Fruit fly (Drosophila melanogaster): ENCODE results near the gene CG13358.
A peak's percentile ranks its signal among the peaks of the same experiment; 100 is the strongest.

CG13358 gene

DNA sequence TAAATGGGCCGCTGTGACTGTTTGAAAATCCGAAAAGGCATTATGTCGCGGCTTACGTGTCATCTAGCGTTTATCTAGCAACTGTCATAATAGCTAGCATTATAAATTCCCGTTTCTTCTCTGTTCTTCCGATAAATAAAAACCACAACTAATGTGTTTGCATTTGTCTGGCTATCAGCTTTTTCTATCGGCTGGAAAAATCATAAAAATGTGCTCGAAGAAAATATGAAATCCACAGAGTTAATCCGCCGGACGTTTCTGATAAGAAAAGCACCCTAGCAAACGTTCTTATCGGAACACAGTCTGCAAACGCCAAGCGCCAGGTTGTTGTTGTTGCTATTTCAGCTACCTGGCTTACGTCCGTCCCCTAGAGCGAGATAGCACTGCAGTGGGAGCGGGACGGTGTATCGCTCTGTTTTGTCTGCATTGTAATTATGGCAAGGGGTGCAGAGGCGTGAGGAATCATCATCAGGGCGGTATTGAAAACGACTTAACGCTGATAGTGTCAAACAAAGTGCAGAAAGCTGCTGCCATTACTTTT, 30.5 kb downstream of the CG13358 start:
- TF ChIP-seq run (tag; optimal IDR thresholded peaks at IDR 0.05) (peak; percentile 15), Dip2 (GFP tag; IDR thresholded peaks at IDR 0.05) (no peak), CG8281 (tag; optimal IDR thresholded peaks at IDR 0.05) (no peak), pros (GFP tag; optimal IDR thresholded peaks at IDR 0.05) (peak; percentile 26), CG2199 (GFP tag; IDR thresholded peaks at IDR 0.05) (no peak), Fer1 (GFP tag; optimal IDR thresholded peaks at IDR 0.05) (no peak), chinmo (GFP tag; IDR thresholded peaks at IDR 0.05; ENCODE audit: partially characterized antibody) (0 out of 4 replicates have a peak, but pooled peaks have one; percentile 39), CG34422 (GFP tag; IDR thresholded peaks at IDR 0.05) (no peak), Hey (tag; optimal IDR thresholded peaks at IDR 0.05) (no peak), ci (GFP tag; IDR thresholded peaks at IDR 0.05) (0 out of 3 replicates have a peak, but pooled peaks have one; percentile 14), zf30C (GFP tag; optimal IDR thresholded peaks at IDR 0.05) (no peak), sug (tag; optimal IDR thresholded peaks at IDR 0.05) (peak; percentile 27), CG4730 (GFP tag; IDR thresholded peaks at IDR 0.05) (no peak), eve (GFP tag; optimal IDR thresholded peaks at IDR 0.05) (peak in 1 of 2 experiments; percentile 32), CG7987 (GFP tag; optimal IDR thresholded peaks at IDR 0.05) (no peak), CG5245 (GFP tag; optimal IDR thresholded peaks at IDR 0.05) (no peak), CG4707 (GFP tag; optimal IDR thresholded peaks at IDR 0.05) (no peak), CG1832 (GFP tag; optimal IDR thresholded peaks at IDR 0.05) (peak; percentile 57), da (GFP tag; optimal IDR thresholded peaks at IDR 0.05) (no peak), rib (GFP tag; IDR thresholded peaks at IDR 0.05) (no peak), CG4360 (GFP tag; IDR thresholded peaks at IDR 0.05) (peak; percentile 89), CG9876 (GFP tag; optimal IDR thresholded peaks at IDR 0.05) (no peak), Stat92E (GFP tag; optimal IDR thresholded peaks at IDR 0.05) (no peak), CG17829 (tag; optimal IDR thresholded peaks at IDR 0.05) (no peak), Awh (GFP tag; IDR thresholded peaks at IDR 0.05) (0 out of 2 replicates have a peak, but pooled peaks have one; percentile 19), CG17912 (GFP tag; optimal IDR thresholded peaks at IDR 0.05) (no peak), dan (GFP tag; IDR thresholded peaks at IDR 0.05) (no peak), HLH54F (GFP tag; optimal IDR thresholded peaks at IDR 0.05) (no peak), CG16779 (GFP tag; IDR thresholded peaks at IDR 0.05) (no peak), CG10431 (GFP tag; optimal IDR thresholded peaks at IDR 0.05) (peak; percentile 10), GATAe (GFP tag; conservative IDR thresholded peaks at IDR 0.05) (0 out of 2 replicates have a peak, but pooled peaks have one; percentile 30), crol (GFP tag; IDR thresholded peaks at IDR 0.05) (peak; percentile 80), Pdp1 (GFP tag; optimal IDR thresholded peaks at IDR 0.05) (peak in 1 of 2 experiments; percentile 2), CG10147 (GFP tag; optimal IDR thresholded peaks at IDR 0.05) (no peak), CG2712 (tag; optimal IDR thresholded peaks at IDR 0.05) (no peak), CG10209 (GFP tag; optimal IDR thresholded peaks at IDR 0.05) (no peak), CG3407 (GFP tag; optimal IDR thresholded peaks at IDR 0.05) (no peak), lab (GFP tag; optimal IDR thresholded peaks at IDR 0.05) (no peak), Gsc (GFP tag; IDR thresholded peaks at IDR 0.05) (no peak), wek (GFP tag; optimal IDR thresholded peaks at IDR 0.05) (no peak), dimm (GFP tag; IDR thresholded peaks at IDR 0.05) (no peak), CHES-1-like (GFP tag; optimal IDR thresholded peaks at IDR 0.05) (no peak), inv (GFP tag; IDR thresholded peaks at IDR 0.05; ENCODE audit: partially characterized antibody) (no peak), exex (tag; optimal IDR thresholded peaks at IDR 0.05) (peak; percentile 58), insv (GFP tag; optimal IDR thresholded peaks at IDR 0.05) (peak; percentile 13 to 91), CG9932 (GFP tag; IDR thresholded peaks at IDR 0.05) (no peak), grn (GFP tag; optimal IDR thresholded peaks at IDR 0.05) (peak; percentile 68), CG8089 (GFP tag; optimal IDR thresholded peaks at IDR 0.05) (no peak)

Data from whole organism, embryonic.